Fruit fly (Drosophila melanogaster) whole organism, adult: Measurements from ENCODE around the gene CG1647.

ENCODE experiments used
- CG11617 ChIP-seq: fragments of 200-800 bp; sonication (Bioruptor generic); optimal IDR thresholded peaks from 2 replicates; lab custom pipeline; 2017; ENCODE audit warnings: mild to moderate bottlenecking, missing biosample characterization, missing genetic modification reagents, missing genetic modification characterization
- CG12768 ChIP-seq: fragments of 200-800 bp; sonication (Bioruptor generic); optimal IDR thresholded peaks from 2 replicates; lab custom pipeline; 2017; ENCODE audit warnings: missing biosample characterization, missing genetic modification characterization, mild to moderate bottlenecking, moderate library complexity, missing genetic modification reagents
- CG14711 ChIP-seq: fragments of 200-800 bp; sonication (Bioruptor generic); optimal IDR thresholded peaks from 2 replicates; lab custom pipeline; 2018; ENCODE audit warnings: missing biosample characterization, mild to moderate bottlenecking, missing genetic modification characterization, moderate library complexity
- CG1620 ChIP-seq: fragments of 200-800 bp; sonication (Bioruptor generic); optimal IDR thresholded peaks from 2 replicates; lab custom pipeline; 2016; ENCODE audit warnings: missing biosample characterization, missing genetic modification characterization
- CG33017 ChIP-seq: fragments of 200-800 bp; sonication (Bioruptor generic); optimal IDR thresholded peaks from 2 replicates; lab custom pipeline; 2018; ENCODE audit warnings: missing biosample characterization, mild to moderate bottlenecking, missing genetic modification characterization, moderate library complexity
- CG5204 ChIP-seq: fragments of 200-800 bp; sonication (Bioruptor generic); optimal IDR thresholded peaks from 2 replicates; lab custom pipeline; 2016; ENCODE audit warnings: missing biosample characterization, missing genetic modification characterization
- CG7045 ChIP-seq: fragments of 200-800 bp; sonication (Bioruptor generic); optimal IDR thresholded peaks from 2 replicates; lab custom pipeline; 2017; ENCODE audit warnings: missing biosample characterization, mild to moderate bottlenecking, missing genetic modification characterization
- CG7101 ChIP-seq: fragments of 200-800 bp; sonication (Bioruptor generic); optimal IDR thresholded peaks from 2 replicates; lab custom pipeline; 2018; ENCODE audit warnings: missing biosample characterization, mild to moderate bottlenecking, missing genetic modification characterization, moderate library complexity
- Clk ChIP-seq: fragments of 200-800 bp; sonication (Bioruptor generic); optimal IDR thresholded peaks from 2 replicates; lab custom pipeline; 2017; ENCODE audit warnings: missing biosample characterization, missing genetic modification characterization
- Crg-1 ChIP-seq: fragments of 200-800 bp; sonication (Bioruptor generic); optimal IDR thresholded peaks from 2 replicates; lab custom pipeline; 2016; ENCODE audit warnings: missing biosample characterization, missing genetic modification characterization
- Hr96 ChIP-seq: fragments of 200-800 bp; sonication (Bioruptor generic); optimal IDR thresholded peaks from 2 replicates; lab custom pipeline; 2016; ENCODE audit warnings: missing biosample characterization, missing genetic modification characterization
- Mnt ChIP-seq: fragments of 200-800 bp; sonication (Bioruptor generic); optimal IDR thresholded peaks from 2 replicates; lab custom pipeline; 2016; ENCODE audit warnings: missing biosample characterization, mild to moderate bottlenecking, missing genetic modification characterization
- bab1 ChIP-seq: fragments of 200-800 bp; sonication (Bioruptor generic); optimal IDR thresholded peaks from 3 replicates; lab custom pipeline; 2019; ENCODE audit warnings: missing biosample characterization, mild to moderate bottlenecking, missing genetic modification characterization, moderate library complexity
- cic ChIP-seq: fragments of 200-800 bp; sonication (Bioruptor generic); optimal IDR thresholded peaks from 2 replicates; lab custom pipeline; 2017; ENCODE audit warnings: missing biosample characterization, mild to moderate bottlenecking, missing genetic modification characterization, moderate library complexity
- cnc ChIP-seq, 2 experiments: fragments of >200 bp; optimal IDR thresholded peaks; 2 replicates each; lab custom pipeline; 2017
- kay ChIP-seq: fragments of 200-800 bp; sonication (Bioruptor generic); peaks from one replicate; lab custom pipeline; 2016; ENCODE audit warnings: missing biosample characterization, missing genetic modification characterization, borderline replicate concordance
- ovo ChIP-seq: fragments of 200-800 bp; sonication (Bioruptor generic); optimal IDR thresholded peaks from 2 replicates; lab custom pipeline; 2016; ENCODE audit warnings: missing biosample characterization, missing genetic modification characterization
- pad ChIP-seq: fragments of 200-800 bp; sonication (Bioruptor generic); optimal IDR thresholded peaks from 3 replicates; lab custom pipeline; 2017; ENCODE audit warnings: missing biosample characterization, missing genetic modification characterization, mild to moderate bottlenecking, moderate library complexity, missing genetic modification reagents
- tj ChIP-seq: fragments of 200-800 bp; sonication (Bioruptor generic); optimal IDR thresholded peaks from 3 replicates; lab custom pipeline; 2017; ENCODE audit warnings: missing biosample characterization, mild to moderate bottlenecking, missing genetic modification characterization, moderate library complexity
- toe ChIP-seq: fragments of 200-800 bp; sonication (Bioruptor generic); optimal IDR thresholded peaks from 2 replicates; lab custom pipeline; 2016; ENCODE audit warnings: missing biosample characterization, missing genetic modification characterization

The CG1647 gene

dm6 chr3R:28859058-28859526 is 39.1 kb downstream of the CG1647 start, which contains the start of gene Inx3:
Gene Inx3, minus strand, starts transcription at chr3R:28859497.
- TF ChIP-seq pad (peak; percentile 7), CG33017 (tag; lab: Kevin White, UChicago) (no peak), CG1620 (GFP tag; lab: Kevin White, UChicago) (no peak), CG11617 (no peak), CG5204 (GFP tag; lab: Kevin White, UChicago) (no peak), cnc (optimal IDR thresholded peaks at IDR 0.05; lab: Kevin White, UChicago) (no peak), bab1 (GFP tag; lab: Kevin White, UChicago) (peak; percentile 60), kay (no peak), Mnt (peak; percentile 45), CG12768 (GFP tag; lab: Kevin White, UChicago) (no peak), CG7101 (tag; lab: Kevin White, UChicago) (peak; percentile 12), Hr96 (GFP tag; lab: Kevin White, UChicago) (no peak), toe (GFP tag; lab: Kevin White, UChicago) (no peak), CG14711 (tag; lab: Kevin White, UChicago) (no peak), ovo (GFP tag; lab: Kevin White, UChicago) (no peak), tj (peak; percentile 82), cic (GFP tag; lab: Kevin White, UChicago) (peak; percentile 18), Clk (GFP tag; lab: Kevin White, UChicago) (no peak), CG7045 (GFP tag; lab: Kevin White, UChicago) (no peak)

- TF ChIP-seq cic (GFP tag; lab: Kevin White, UChicago) (no peak), CG7101 (tag; lab: Kevin White, UChicago) (no peak), CG14711 (tag; lab: Kevin White, UChicago) (no peak)
These were observed 40.6 kb downstream of the CG1647 start for dm6 chr3R:28860582-28860981.

dm6 chr3R:28861309-28862157 is 41.5 kb downstream of the CG1647 start:
- TF ChIP-seq toe (GFP tag; lab: Kevin White, UChicago) (no peak), Crg-1 (GFP tag; lab: Kevin White, UChicago) (no peak), Clk (GFP tag; lab: Kevin White, UChicago) (no peak), kay (no peak), Hr96 (GFP tag; lab: Kevin White, UChicago) (no peak), CG33017 (tag; lab: Kevin White, UChicago) (no peak), ovo (GFP tag; lab: Kevin White, UChicago) (no peak), cic (GFP tag; lab: Kevin White, UChicago) (no peak), CG5204 (GFP tag; lab: Kevin White, UChicago) (no peak), CG7101 (tag; lab: Kevin White, UChicago) (no peak), bab1 (GFP tag; lab: Kevin White, UChicago) (no peak), tj (no peak), CG1620 (GFP tag; lab: Kevin White, UChicago) (no peak), pad (no peak), cnc (optimal IDR thresholded peaks at IDR 0.05; lab: Kevin White, UChicago) (no peak), CG14711 (tag; lab: Kevin White, UChicago) (no peak), CG12768 (GFP tag; lab: Kevin White, UChicago) (no peak), CG7045 (GFP tag; lab: Kevin White, UChicago) (no peak), CG11617 (no peak), Mnt (no peak)

dm6 chr3R:28870364-28870763 is 50.3 kb downstream of the CG1647 start:
- TF ChIP-seq CG1620 (GFP tag; lab: Kevin White, UChicago) (no peak), kay (peak; percentile 56), toe (GFP tag; lab: Kevin White, UChicago) (no peak), bab1 (GFP tag; lab: Kevin White, UChicago) (no peak), cic (GFP tag; lab: Kevin White, UChicago) (no peak), CG7045 (GFP tag; lab: Kevin White, UChicago) (no peak), Hr96 (GFP tag; lab: Kevin White, UChicago) (no peak), CG5204 (GFP tag; lab: Kevin White, UChicago) (no peak), Crg-1 (GFP tag; lab: Kevin White, UChicago) (no peak)

- no peak for TF ChIP-seq CG11617
- no peak for TF ChIP-seq kay
- TF ChIP-seq bab1 (GFP tag; lab: Kevin White, UChicago) = no peak
- no peak for TF ChIP-seq CG33017 (tag; lab: Kevin White, UChicago)
These were observed 52.6 kb downstream of the CG1647 start, which contains the start of gene Nepl17 for dm6 chr3R:28872605-28873004. Gene Nepl17, plus strand, starts transcription at chr3R:28872905.
